Fruit fly (Drosophila melanogaster) whole organism, wandering third instar larva: Measurements from ENCODE around the gene CG31464.

ENCODE experiments used
- Abd-B ChIP-seq: fragments of >200 bp; optimal IDR thresholded peaks from 2 replicates; lab custom pipeline; 2017; ENCODE audit warnings: missing biosample characterization, missing genetic modification characterization
- CG32264 ChIP-seq: fragments of 200-800 bp; sonication (Bioruptor generic); optimal IDR thresholded peaks from 2 replicates; lab custom pipeline; 2016; ENCODE audit warnings: missing biosample characterization, missing genetic modification characterization
- CG9705 ChIP-seq: fragments of 200-800 bp; sonication (Bioruptor generic); optimal IDR thresholded peaks from 2 replicates; lab custom pipeline; 2018; ENCODE audit warnings: missing biosample characterization, mild to moderate bottlenecking, missing genetic modification characterization
- CrebA ChIP-seq: fragments of 200-800 bp; sonication (Bioruptor generic); optimal IDR thresholded peaks from 2 replicates; lab custom pipeline; 2016; ENCODE audit warnings: missing biosample characterization, mild to moderate bottlenecking, missing genetic modification characterization, borderline replicate concordance
- Dfd ChIP-seq: fragments of >200 bp; optimal IDR thresholded peaks from 2 replicates; lab custom pipeline; 2017; ENCODE audit warnings: missing biosample characterization, missing genetic modification characterization
- Dif ChIP-seq: fragments of 200-275, 200-300 bp; sonication (Bioruptor generic); optimal IDR thresholded peaks from 2 replicates; lab custom pipeline; 2018; ENCODE audit warnings: missing biosample characterization, missing genetic modification characterization; ENCODE audit not compliant: partially characterized antibody
- GATAd ChIP-seq: sonication (Bioruptor generic); optimal IDR thresholded peaks from 2 replicates; lab custom pipeline; 2016; ENCODE audit warnings: missing biosample characterization, missing genetic modification characterization
- HLH106 ChIP-seq: fragments of 200-800 bp; optimal IDR thresholded peaks from 3 replicates; lab custom pipeline; 2019; ENCODE audit warnings: missing biosample characterization, mild to moderate bottlenecking, missing genetic modification characterization, moderate library complexity
- Hnf4 ChIP-seq: fragments of 200-800 bp; sonication (Bioruptor generic); optimal IDR thresholded peaks from 2 replicates; lab custom pipeline; 2016; ENCODE audit warnings: missing biosample characterization, mild to moderate bottlenecking, missing genetic modification characterization
- Hr78 ChIP-seq: fragments of >200 bp; optimal IDR thresholded peaks from 2 replicates; lab custom pipeline; 2017; ENCODE audit warnings: missing biosample characterization, missing genetic modification characterization
- Hr83 ChIP-seq: fragments of 200-300 bp; sonication (Bioruptor generic); optimal IDR thresholded peaks from 2 replicates; lab custom pipeline; 2016; ENCODE audit warnings: missing biosample characterization, mild to moderate bottlenecking, missing genetic modification characterization, moderate library complexity; ENCODE audit not compliant: poor library complexity, severe bottlenecking
- Jra ChIP-seq: sonication (Bioruptor generic); optimal IDR thresholded peaks from 2 replicates; lab custom pipeline; 2016; ENCODE audit warnings: missing biosample characterization, missing genetic modification characterization
- Mio ChIP-seq: sonication (Bioruptor generic); optimal IDR thresholded peaks from 2 replicates; lab custom pipeline; 2016; ENCODE audit warnings: missing biosample characterization, missing genetic modification characterization
- Myc ChIP-seq: fragments of >200 bp; optimal IDR thresholded peaks from 2 replicates; lab custom pipeline; 2017
- N ChIP-seq: fragments of >200 bp; optimal IDR thresholded peaks from 2 replicates; lab custom pipeline; 2018; ENCODE audit warnings: missing biosample characterization, missing external identifiers, missing genetic modification characterization
- OdsH ChIP-seq: fragments of 200-800 bp; sonication (Bioruptor generic); optimal IDR thresholded peaks from 2 replicates; lab custom pipeline; 2016; ENCODE audit warnings: missing biosample characterization, mild to moderate bottlenecking, missing genetic modification characterization
- Rel ChIP-seq, 2 experiments: fragments of 200-800 bp; sonication (Bioruptor generic) in 1 of 2; optimal IDR thresholded peaks; 2 replicates in 1 of 2; 3 replicates in 1 of 2; lab custom pipeline; 2016 to 2019; ENCODE audit warnings: mild to moderate bottlenecking in 2 of 2, missing biosample characterization in 2 of 2, missing genetic modification characterization in 2 of 2, moderate library complexity in 1 of 2
- Sp1 ChIP-seq: fragments of 200-800 bp; sonication (Bioruptor generic); optimal IDR thresholded peaks from 3 replicates; lab custom pipeline; 2019; ENCODE audit warnings: missing biosample characterization, mild to moderate bottlenecking, missing genetic modification characterization, moderate library complexity
- Vsx2 ChIP-seq: fragments of 200-300, 225-300 bp; sonication (Bioruptor generic); optimal IDR thresholded peaks from 2 replicates; lab custom pipeline; 2018; ENCODE audit warnings: missing biosample characterization, missing genetic modification characterization; ENCODE audit not compliant: partially characterized antibody
- br ChIP-seq: fragments of 200-800 bp; sonication (Bioruptor generic); optimal IDR thresholded peaks from 2 replicates; lab custom pipeline; 2016; ENCODE audit warnings: missing biosample characterization, missing genetic modification characterization
- brk ChIP-seq: fragments of 200-800 bp; sonication (Bioruptor generic); optimal IDR thresholded peaks from 2 replicates; lab custom pipeline; 2016; ENCODE audit warnings: missing biosample characterization, mild to moderate bottlenecking, missing genetic modification characterization
- dl ChIP-seq, 2 experiments: fragments of 175-275, 200-275 bp in 1 of 2; fragments of 200-275 bp in 1 of 2; sonication (Bioruptor generic); optimal IDR thresholded peaks; lab custom pipeline; 2018; ENCODE audit warnings: mild to moderate bottlenecking in 2 of 2, missing biosample characterization in 2 of 2, missing genetic modification characterization in 2 of 2, moderate library complexity in 2 of 2; ENCODE audit not compliant: partially characterized antibody in 2 of 2, insufficient read depth in 1 of 2
- dmrt93B ChIP-seq: fragments of 200-800 bp; sonication (Bioruptor generic); optimal IDR thresholded peaks from 2 replicates; lab custom pipeline; 2018; ENCODE audit warnings: missing biosample characterization, mild to moderate bottlenecking, missing genetic modification characterization
- dsf ChIP-seq: sonication (Bioruptor generic); optimal IDR thresholded peaks from 2 replicates; lab custom pipeline; 2016; ENCODE audit warnings: missing biosample characterization, missing genetic modification characterization, borderline replicate concordance
- ey ChIP-seq: fragments of 200-800 bp; sonication (Bioruptor generic); optimal IDR thresholded peaks from 2 replicates; lab custom pipeline; 2016; ENCODE audit warnings: missing biosample characterization, missing genetic modification characterization
- foxo ChIP-seq, 2 experiments: fragments of 200-800 bp; sonication (Bioruptor generic); optimal IDR thresholded peaks; 2 replicates in 1 of 2; 3 replicates in 1 of 2; lab custom pipeline; 2016 to 2017; ENCODE audit warnings: missing biosample characterization in 2 of 2, missing genetic modification characterization in 2 of 2
- fru ChIP-seq: fragments of 200-800 bp; sonication (Bioruptor generic); optimal IDR thresholded peaks from 3 replicates; lab custom pipeline; 2016; ENCODE audit warnings: missing biosample characterization, mild to moderate bottlenecking, missing genetic modification characterization
- h ChIP-seq: fragments of 200-800 bp; sonication (Bioruptor generic); optimal IDR thresholded peaks from 3 replicates; lab custom pipeline; 2016; ENCODE audit warnings: missing biosample characterization, mild to moderate bottlenecking, missing genetic modification characterization
- jim ChIP-seq: fragments of 175-275, 200-325 bp; sonication (Bioruptor generic); optimal IDR thresholded peaks from 2 replicates; lab custom pipeline; 2016; ENCODE audit warnings: missing biosample characterization, mild to moderate bottlenecking, missing genetic modification characterization
- lola ChIP-seq: fragments of >200 bp; optimal IDR thresholded peaks from 2 replicates; lab custom pipeline; 2017; ENCODE audit warnings: missing biosample characterization, missing genetic modification characterization
- pan ChIP-seq: fragments of >200 bp; optimal IDR thresholded peaks from 2 replicates; lab custom pipeline; 2017
- psq ChIP-seq: fragments of 200-800 bp; sonication (Bioruptor generic); optimal IDR thresholded peaks from 3 replicates; lab custom pipeline; 2017; ENCODE audit warnings: missing biosample characterization, mild to moderate bottlenecking, missing genetic modification characterization, moderate library complexity
- rgr ChIP-seq: fragments of 200-800 bp; sonication (Bioruptor generic); optimal IDR thresholded peaks from 3 replicates; lab custom pipeline; 2016; ENCODE audit warnings: missing biosample characterization, mild to moderate bottlenecking, missing genetic modification characterization
- sage ChIP-seq: fragments of 200-800 bp; sonication (Bioruptor generic); optimal IDR thresholded peaks from 2 replicates; lab custom pipeline; 2016; ENCODE audit warnings: missing biosample characterization, mild to moderate bottlenecking, missing genetic modification characterization
- sv ChIP-seq: fragments of 200-800 bp; sonication (Bioruptor generic); optimal IDR thresholded peaks from 3 replicates; lab custom pipeline; 2016; ENCODE audit warnings: missing biosample characterization, missing genetic modification characterization
- tai ChIP-seq: sonication (Bioruptor generic); optimal IDR thresholded peaks from 2 replicates; lab custom pipeline; 2016; ENCODE audit warnings: missing biosample characterization, missing genetic modification characterization
- usp ChIP-seq: fragments of >200 bp; optimal IDR thresholded peaks from 2 replicates; lab custom pipeline; 2017; ENCODE audit warnings: missing biosample characterization, missing genetic modification characterization
- woc ChIP-seq: sonication (Bioruptor generic); optimal IDR thresholded peaks from 2 replicates; lab custom pipeline; 2016; ENCODE audit warnings: missing biosample characterization, mild to moderate bottlenecking, missing genetic modification characterization

The CG31464 gene

dm6 chr3R:8290940-8291339, at the start of gene CG31464:
Gene CG31464 (plus strand): TSS chr3R:8291240.
- TF ChIP-seq usp (GFP tag; lab: Kevin White, UChicago) (no peak), Vsx2 (GFP tag; lab: Kevin White, UChicago) (no peak), psq (no peak), GATAd (GFP tag; lab: Kevin White, UChicago) (no peak), CG9705 (GFP tag; lab: Kevin White, UChicago) (no peak), Hr83 (GFP tag; lab: Kevin White, UChicago) (no peak), Rel (GFP tag; optimal IDR thresholded peaks at IDR 0.05; lab: Kevin White, UChicago) (no peak), Rel (tag; optimal IDR thresholded peaks at IDR 0.05; lab: Kevin White, UChicago) (no peak), dl (GFP tag; optimal IDR thresholded peaks at IDR 0.05; lab: Kevin White, UChicago; ENCODE audit: insufficient read depth in 1 of 2, partially characterized antibody in 2 of 2) (no peak), Hnf4 (GFP tag; lab: Kevin White, UChicago) (no peak), sage (GFP tag; lab: Kevin White, UChicago) (no peak)

- TF ChIP-seq Abd-B (GFP tag; lab: Kevin White, UChicago): no peak
- no peak for TF ChIP-seq Vsx2 (GFP tag; lab: Kevin White, UChicago)
- TF ChIP-seq woc (GFP tag; lab: Kevin White, UChicago): peak; percentile 70
- no peak for TF ChIP-seq dmrt93B
- TF ChIP-seq Sp1 (GFP tag; lab: Kevin White, UChicago): peak; percentile 67
- TF ChIP-seq tai: no peak
- TF ChIP-seq jim: no peak
- peak; percentile 83 for TF ChIP-seq rgr (GFP tag; lab: Kevin White, UChicago)
- peak; percentile 67 for TF ChIP-seq ey (GFP tag; lab: Kevin White, UChicago)
- TF ChIP-seq Dfd (GFP tag; lab: Kevin White, UChicago): no peak
- TF ChIP-seq dsf: peak; percentile 71
- TF ChIP-seq Jra (GFP tag; lab: Kevin White, UChicago): peak; percentile 81
- peak; percentile 83 for TF ChIP-seq sage (GFP tag; lab: Kevin White, UChicago)
- TF ChIP-seq HLH106: peak; percentile 72
- peak; percentile 70 for TF ChIP-seq fru (GFP tag; lab: Kevin White, UChicago)
- TF ChIP-seq Dif (GFP tag; lab: Kevin White, UChicago): no peak
- TF ChIP-seq usp (GFP tag; lab: Kevin White, UChicago): no peak
- peak; percentile 81 for TF ChIP-seq OdsH
- no peak for TF ChIP-seq N (GFP tag; lab: Kevin White, UChicago)
- peak; percentile 89 for TF ChIP-seq h (GFP tag; lab: Kevin White, UChicago)
- TF ChIP-seq lola (GFP tag; lab: Kevin White, UChicago): no peak
- TF ChIP-seq br (GFP tag; lab: Kevin White, UChicago): peak; percentile 73
- TF ChIP-seq Myc (lab: Kevin White, UChicago): peak; percentile 36
- TF ChIP-seq CG9705 (GFP tag; lab: Kevin White, UChicago): peak; percentile 50
- TF ChIP-seq dl (GFP tag; optimal IDR thresholded peaks at IDR 0.05; lab: Kevin White, UChicago; ENCODE audit: insufficient read depth in 1 of 2, partially characterized antibody in 2 of 2): no peak
- peak; percentile 62 for TF ChIP-seq Rel (GFP tag; optimal IDR thresholded peaks at IDR 0.05; lab: Kevin White, UChicago)
- peak; percentile 87 for TF ChIP-seq Rel (tag; optimal IDR thresholded peaks at IDR 0.05; lab: Kevin White, UChicago)
- no peak for TF ChIP-seq Mio (GFP tag; lab: Kevin White, UChicago)
- peak; percentile 40 for TF ChIP-seq CG32264
- no peak for TF ChIP-seq GATAd (GFP tag; lab: Kevin White, UChicago)
- TF ChIP-seq CrebA (GFP tag; lab: Kevin White, UChicago): no peak
- peak; percentile 62 for TF ChIP-seq sv (GFP tag; lab: Kevin White, UChicago)
- peak; percentile 23 to 80 for TF ChIP-seq foxo (GFP tag; optimal IDR thresholded peaks at IDR 0.05; lab: Kevin White, UChicago)
- peak; percentile 93 for TF ChIP-seq brk (GFP tag; lab: Kevin White, UChicago)
- TF ChIP-seq Hr78 (GFP tag; lab: Kevin White, UChicago): no peak
- no peak for TF ChIP-seq pan (lab: Kevin White, UChicago)
- peak; percentile 89 for TF ChIP-seq Hnf4 (GFP tag; lab: Kevin White, UChicago)
- TF ChIP-seq Hr83 (GFP tag; lab: Kevin White, UChicago): no peak
- TF ChIP-seq psq: peak; percentile 81
Measured at dm6 chr3R:8243720-8244119, 47.3 kb upstream of the CG31464 start, which contains the start of the genes CG9636, CG18749 and CG33722. Gene CG9636 (minus strand): TSS chr3R:8243792. Gene CG18749 (plus strand): TSS chr3R:8244055. Gene CG33722 (plus strand): TSS chr3R:8244055.
